Worm (Caenorhabditis elegans) whole organism, late embryonic: ENCODE measurements around the gene btb-18.

Experiments used
- K02D7.2 ChIP-seq: sonication (generic microtip); optimal IDR thresholded peaks from 2 replicates; lab custom pipeline; 2017; ENCODE audit warnings: mild to moderate bottlenecking, missing genetic modification characterization, missing compliant biosample characterization
- ceh-9 ChIP-seq: sonication (generic microtip); optimal IDR thresholded peaks from 2 replicates; lab custom pipeline; 2016; ENCODE audit warnings: mild to moderate bottlenecking, missing genetic modification characterization, inconsistent platforms, missing compliant biosample characterization
- elt-2 ChIP-seq: sonication (generic microtip); optimal IDR thresholded peaks from 2 replicates; lab custom pipeline; 2016; ENCODE audit warnings: missing genetic modification reagents, missing genetic modification characterization, missing compliant biosample characterization
- fkh-10 ChIP-seq: fragments of 150-350 bp; optimal IDR thresholded peaks from 2 replicates; lab custom pipeline; 2014; ENCODE audit warnings: missing biosample characterization, missing genetic modification reagents, missing genetic modification characterization
- hlh-30 ChIP-seq: sonication (generic microtip); optimal IDR thresholded peaks from 2 replicates; lab custom pipeline; 2017; ENCODE audit warnings: antibody characterized with exemption, missing genetic modification characterization, missing compliant biosample characterization; ENCODE audit not compliant: insufficient read depth
- lin-11 ChIP-seq: fragments of 200-800 bp; sonication (Bioruptor generic); optimal IDR thresholded peaks from 2 replicates; lab custom pipeline; 2018; ENCODE audit warnings: mild to moderate bottlenecking, missing genetic modification characterization, missing compliant biosample characterization
- odd-2 ChIP-seq: sonication (generic microtip); optimal IDR thresholded peaks from 2 replicates; lab custom pipeline; 2017; ENCODE audit warnings: antibody characterized with exemption, mild to moderate bottlenecking, missing genetic modification characterization, missing compliant biosample characterization
- pha-2 ChIP-seq: sonication (generic microtip); optimal IDR thresholded peaks from 2 replicates; lab custom pipeline; 2017; ENCODE audit warnings: mild to moderate bottlenecking, missing genetic modification characterization, missing compliant biosample characterization
- pha-4 ChIP-seq: fragments of 150-350 bp; optimal IDR thresholded peaks from 2 replicates; lab custom pipeline; 2018; ENCODE audit warnings: missing biosample characterization, missing genetic modification reagents, missing genetic modification characterization
- sdc-2 ChIP-seq: sonication (generic microtip); optimal IDR thresholded peaks from 2 replicates; lab custom pipeline; 2016; ENCODE audit warnings: missing genotype, missing genetic modification characterization, missing compliant biosample characterization

ce11 chrII:3341989-3342388 lies 44.0 kb downstream of the btb-18 start, which contains the start of gene F14D2.11:
- TF ChIP-seq elt-2 (tag; lab: Kevin White, UChicago) (no peak), pha-2 (no peak), K02D7.2 (tag; lab: Kevin White, UChicago) (no peak), sdc-2 (tag; lab: Kevin White, UChicago) (no peak), odd-2 (no peak), hlh-30 (tag; lab: Kevin White, UChicago) (no peak), ceh-9 (tag; lab: Kevin White, UChicago) (no peak), lin-11 (tag; lab: Kevin White, UChicago) (no peak), pha-4 (tag; lab: Kevin White, UChicago) (no peak), fkh-10 (no peak)
